Worm (Caenorhabditis elegans): ENCODE measurements around the gene cpt-3.
"Not testable (repeated sequence)": the region's sequence is repeated elsewhere in the genome, so short reads cannot be mapped to it uniquely, and the experiment has no call there.

The cpt-3 gene

ce11 chrIII:2082519-2082918, at the start of gene cpt-3:
Gene cpt-3, plus strand, starts transcription at chrIII:2082819.
- TF ChIP-seq tag-97 (GFP tag; IDR thresholded peaks at IDR 0.05); ces-1 (GFP tag; optimal IDR thresholded peaks at IDR 0.05); dmd-8 (GFP tag; IDR thresholded peaks at IDR 0.05): not testable (repeated sequence)

ce11 chrIII:2047907-2048306, 34.7 kb upstream of the cpt-3 start, which contains the start of gene dpy-1:
Gene dpy-1, minus strand, starts transcription at chrIII:2048007.
- no peak for TF ChIP-seq zip-2 (tag; optimal IDR thresholded peaks at IDR 0.05)
- no peak for TF ChIP-seq hlh-30 (tag; optimal IDR thresholded peaks at IDR 0.05; ENCODE audit: insufficient read depth)
- TF ChIP-seq ZK337.2 (GFP tag; IDR thresholded peaks at IDR 0.05), result no peak
- TF ChIP-seq set-16 (GFP tag; IDR thresholded peaks at IDR 0.05), result no peak
- no peak for TF ChIP-seq snpc-1.2 (GFP tag; IDR thresholded peaks at IDR 0.05)
- TF ChIP-seq vab-7 (GFP tag; IDR thresholded peaks at IDR 0.05), result no peak
- TF ChIP-seq mdt-29 (GFP tag; IDR thresholded peaks at IDR 0.05), result no peak
- no peak for TF ChIP-seq R02D3.7 (tag; optimal IDR thresholded peaks at IDR 0.05)
- no peak for TF ChIP-seq lsy-2 (tag; optimal IDR thresholded peaks at IDR 0.05)
- TF ChIP-seq sdz-12 (GFP tag; optimal IDR thresholded peaks at IDR 0.05), result no peak
- no peak for TF ChIP-seq F10B5.3 (tag; optimal IDR thresholded peaks at IDR 0.05)
- TF ChIP-seq unc-130 (GFP tag; optimal IDR thresholded peaks at IDR 0.05), result no peak
- TF ChIP-seq D1046.2 (GFP tag; IDR thresholded peaks at IDR 0.05), result no peak
- no peak for TF ChIP-seq mxl-2 (GFP tag; conservative IDR thresholded peaks at IDR 0.05)
- no peak for TF ChIP-seq lin-15B (tag; optimal IDR thresholded peaks at IDR 0.05)
- no peak for TF ChIP-seq ceh-32 (tag; optimal IDR thresholded peaks at IDR 0.05; ENCODE audit: poor library complexity)

- no peak for TF ChIP-seq snpc-1.2 (GFP tag; IDR thresholded peaks at IDR 0.05)
- TF ChIP-seq unc-62 (GFP tag; optimal IDR thresholded peaks at IDR 0.05 in 1 of 2), result peak in 1 of 2 experiments; percentile 80
- no peak for TF ChIP-seq unc-62 (tag; optimal IDR thresholded peaks at IDR 0.05)
- no peak for TF ChIP-seq dmd-8 (GFP tag; IDR thresholded peaks at IDR 0.05)
- peak; percentile 6 for TF ChIP-seq pqm-1 (tag; optimal IDR thresholded peaks at IDR 0.05)
- no peak for TF ChIP-seq daf-16 (GFP tag; optimal IDR thresholded peaks at IDR 0.05)
- no peak for TF ChIP-seq daf-16 (tag; optimal IDR thresholded peaks at IDR 0.05)
- TF ChIP-seq nhr-28 (tag; optimal IDR thresholded peaks at IDR 0.05), result peak; percentile 11
- TF ChIP-seq nhr-41 (GFP tag; IDR thresholded peaks at IDR 0.05), result no peak
- no peak for TF ChIP-seq duxl-1 (tag; optimal IDR thresholded peaks at IDR 0.05; ENCODE audit: poor library complexity)
- TF ChIP-seq jun-1 (tag; optimal IDR thresholded peaks at IDR 0.05), result no peak
- TF ChIP-seq set-16 (GFP tag; IDR thresholded peaks at IDR 0.05), result no peak
- no peak for TF ChIP-seq ctbp-1 (GFP tag; IDR thresholded peaks at IDR 0.05)
- TF ChIP-seq zag-1 (tag; optimal IDR thresholded peaks at IDR 0.05), result no peak
- no peak for TF ChIP-seq skn-1 (tag; optimal IDR thresholded peaks at IDR 0.05)
These were observed 32.8 kb upstream of the cpt-3 start for ce11 chrIII:2049825-2050224.

ce11 chrIII:2050494-2050893, 32.1 kb upstream of the cpt-3 start:
- TF ChIP-seq vab-7 (GFP tag; IDR thresholded peaks at IDR 0.05) (no peak), pqm-1 (tag; optimal IDR thresholded peaks at IDR 0.05) (peak; percentile 18), nhr-10 (tag; optimal IDR thresholded peaks at IDR 0.05) (no peak), zfp-2 (tag; optimal IDR thresholded peaks at IDR 0.05) (no peak)

- no peak for TF ChIP-seq ceh-82 (tag; optimal IDR thresholded peaks at IDR 0.05)
- TF ChIP-seq nhr-28 (tag; optimal IDR thresholded peaks at IDR 0.05), result peak; percentile 71
- TF ChIP-seq nhr-41 (GFP tag; IDR thresholded peaks at IDR 0.05), result no peak
- no peak for TF ChIP-seq hmg-1.1 (GFP tag; IDR thresholded peaks at IDR 0.05)
- peak; percentile 94 for TF ChIP-seq pqm-1 (tag; optimal IDR thresholded peaks at IDR 0.05)
- TF ChIP-seq snpc-4 (tag; optimal IDR thresholded peaks at IDR 0.05), result no peak
- no peak for TF ChIP-seq nhr-42 (GFP tag; IDR thresholded peaks at IDR 0.05)
- no peak for TF ChIP-seq zfp-2 (tag; optimal IDR thresholded peaks at IDR 0.05)
- TF ChIP-seq fos-1 (tag; optimal IDR thresholded peaks at IDR 0.05), result no peak
- no peak for TF ChIP-seq nhr-111 (GFP tag; optimal IDR thresholded peaks at IDR 0.05)
- no peak for TF ChIP-seq dmd-9 (GFP tag; IDR thresholded peaks at IDR 0.05)
- TF ChIP-seq nhr-48 (tag; optimal IDR thresholded peaks at IDR 0.05), result no peak
- no peak for TF ChIP-seq mes-2 (tag; optimal IDR thresholded peaks at IDR 0.05; ENCODE audit: poor library complexity, severe bottlenecking)
- no peak for TF ChIP-seq dve-1 (tag; optimal IDR thresholded peaks at IDR 0.05; ENCODE audit: insufficient read depth)
- TF ChIP-seq tag-97 (GFP tag; IDR thresholded peaks at IDR 0.05), result no peak
- TF ChIP-seq daf-16 (GFP tag; optimal IDR thresholded peaks at IDR 0.05), result no peak
- no peak for TF ChIP-seq daf-16 (tag; optimal IDR thresholded peaks at IDR 0.05)
- TF ChIP-seq spr-3 (GFP tag; optimal IDR thresholded peaks at IDR 0.05), result no peak
- no peak for TF ChIP-seq zfp-3 (GFP tag; conservative IDR thresholded peaks at IDR 0.05)
These were observed 29.2 kb upstream of the cpt-3 start for ce11 chrIII:2053433-2053832.

All from whole organism, L4 larva.